Worm (Caenorhabditis elegans): ENCODE measurements around the gene grl-27.

ce11 chrV:3613042-3613441 is 37.4 kb upstream of the grl-27 start:
- no peak for TF ChIP-seq unc-39 (tag; optimal IDR thresholded peaks at IDR 0.05)
- no peak for TF ChIP-seq nhr-77 (tag; optimal IDR thresholded peaks at IDR 0.05)
- TF ChIP-seq R02D3.7 (tag; optimal IDR thresholded peaks at IDR 0.05): no peak
- TF ChIP-seq mdl-1 (tag; optimal IDR thresholded peaks at IDR 0.05): no peak
- no peak for TF ChIP-seq pqm-1 (tag; optimal IDR thresholded peaks at IDR 0.05)
- TF ChIP-seq aly-2 (tag; optimal IDR thresholded peaks at IDR 0.05): no peak
- TF ChIP-seq snpc-4 (tag; optimal IDR thresholded peaks at IDR 0.05): no peak
- no peak for TF ChIP-seq nhr-12 (tag; optimal IDR thresholded peaks at IDR 0.05)
